Worm (Caenorhabditis elegans): ENCODE measurements around the gene Y53F4B.25.

DNA sequence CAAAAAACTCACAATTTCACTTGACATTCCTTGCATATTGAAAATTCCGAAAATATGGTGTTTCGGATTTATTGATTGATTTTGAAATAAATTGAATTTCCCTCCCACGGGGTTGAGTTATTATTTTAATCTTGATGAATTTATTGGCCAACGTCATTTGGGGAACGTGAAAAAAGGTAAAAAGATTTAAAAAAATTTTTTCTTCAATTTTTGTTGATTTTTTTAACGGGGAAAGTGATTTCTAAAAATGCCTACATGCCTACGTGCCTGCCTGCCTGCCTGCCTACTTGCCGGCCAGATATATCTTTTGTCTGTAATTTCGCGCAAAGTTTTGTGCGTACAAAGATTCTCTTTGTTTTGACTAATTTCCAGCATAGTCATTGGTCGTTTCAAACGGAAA lies 1.7 kb upstream of the Y53F4B.25 start, which contains the start of gene Y53F4B.24:
- no peak for TF ChIP-seq unc-55 (GFP tag; optimal IDR thresholded peaks at IDR 0.05)
- TF ChIP-seq unc-86 (tag; optimal IDR thresholded peaks at IDR 0.05) = no peak
- TF ChIP-seq sox-2 (GFP tag; IDR thresholded peaks at IDR 0.05) = no peak
- no peak for TF ChIP-seq pqm-1 (tag; optimal IDR thresholded peaks at IDR 0.05)
- TF ChIP-seq eyg-1 (tag; optimal IDR thresholded peaks at IDR 0.05) = no peak
- no peak for TF ChIP-seq lin-11 (tag; optimal IDR thresholded peaks at IDR 0.05)
